Fruit fly (Drosophila melanogaster) whole organism: ENCODE measurements around the gene NANS.

Source experiments
- CG8478 ChIP-seq: fragments of >200 bp; optimal IDR thresholded peaks from 2 replicates; lab custom pipeline; 2018; ENCODE audit warnings: inconsistent platforms
- Dll ChIP-seq: fragments of >200 bp; optimal IDR thresholded peaks from 2 replicates; lab custom pipeline; 2017
- EcR ChIP-seq, 2 experiments: fragments of >200 bp; optimal IDR thresholded peaks; 2 replicates each; lab custom pipeline; 2017; ENCODE audit warnings: missing biosample characterization in 2 of 2, missing genetic modification characterization in 2 of 2, missing genetic modification reagents in 2 of 2
- pan ChIP-seq: fragments of >200 bp; optimal IDR thresholded peaks from 2 replicates; lab custom pipeline; 2017
- psq ChIP-seq: fragments of >200 bp; optimal IDR thresholded peaks from 2 replicates; lab custom pipeline; 2017
- usp ChIP-seq: fragments of >200 bp; optimal IDR thresholded peaks from 2 replicates; lab custom pipeline; 2017; ENCODE audit warnings: missing biosample characterization, missing genetic modification characterization, mixed read lengths

- TF ChIP-seq pan (lab: Kevin White, UChicago), result no peak
- TF ChIP-seq usp (GFP tag; lab: Kevin White, UChicago), result no peak
- no peak for TF ChIP-seq psq (lab: Kevin White, UChicago)
- no peak for TF ChIP-seq Dll (lab: Kevin White, UChicago)
- no peak for TF ChIP-seq CG8478 (lab: Kevin White, UChicago)
- no peak for TF ChIP-seq EcR (GFP tag; optimal IDR thresholded peaks at IDR 0.05; lab: Kevin White, UChicago)
Measured at dm6 chr3R:12411449-12411848, 14.9 kb upstream of the NANS start.
